Fruit fly (Drosophila melanogaster) whole organism, embryonic: ENCODE measurements around the gene CG14830.

ENCODE experiments used
- Antp ChIP-seq: fragments of 200-800 bp; sonication (Bioruptor generic); optimal IDR thresholded peaks from 3 replicates; lab custom pipeline; 2016; ENCODE audit warnings: missing biosample characterization, missing genetic modification characterization
- Awh ChIP-seq: fragments of 200-800 bp; sonication (Bioruptor generic); IDR thresholded peaks from 2 replicates; pipeline ENCODE4, ENCODE4 v1.3.6; 2022; ENCODE audit warnings: missing biosample characterization, missing genetic modification characterization
- CG10274 ChIP-seq: fragments of 200-800 bp; sonication (Bioruptor generic); optimal IDR thresholded peaks from 3 replicates; lab custom pipeline; 2017; ENCODE audit warnings: missing biosample characterization, mild to moderate bottlenecking, missing genetic modification characterization
- CG10462 ChIP-seq: fragments of 200-800 bp; sonication (Bioruptor generic); optimal IDR thresholded peaks from 2 replicates; lab custom pipeline; 2016; ENCODE audit warnings: missing biosample characterization, missing genetic modification characterization
- CG11398 ChIP-seq: fragments of 200-800 bp; sonication (Bioruptor generic); optimal IDR thresholded peaks from 2 replicates; lab custom pipeline; 2016; ENCODE audit warnings: missing biosample characterization, missing genetic modification characterization
- CG1233 ChIP-seq: fragments of 200-800 bp; sonication (Bioruptor generic); optimal IDR thresholded peaks from 4 replicates; lab custom pipeline; 2018; ENCODE audit warnings: missing biosample characterization, mild to moderate bottlenecking, missing genetic modification characterization
- CG14441 ChIP-seq: fragments of 200-800 bp; sonication (Bioruptor generic); IDR thresholded peaks from 2 replicates; pipeline ENCODE4 v1.3.6; 2022; ENCODE audit warnings: missing biosample characterization, missing genetic modification characterization
- CG14710 ChIP-seq: fragments of 200-800 bp; sonication (Bioruptor generic); optimal IDR thresholded peaks from 3 replicates; lab custom pipeline; 2019; ENCODE audit warnings: missing biosample characterization, mild to moderate bottlenecking, missing genetic modification characterization, moderate library complexity
- CG15269 ChIP-seq: fragments of 200-800 bp; sonication (Bioruptor generic); optimal IDR thresholded peaks from 2 replicates; lab custom pipeline; 2018; ENCODE audit warnings: missing biosample characterization, mild to moderate bottlenecking, missing genetic modification characterization, moderate library complexity
- CG15514 ChIP-seq: fragments of 200-800 bp; sonication (Bioruptor generic); optimal IDR thresholded peaks from 3 replicates; lab custom pipeline; 2017; ENCODE audit warnings: missing biosample characterization, missing genetic modification characterization, mild to moderate bottlenecking, moderate library complexity, missing genetic modification reagents
- CG18476 ChIP-seq: fragments of 200-800 bp; sonication (Bioruptor generic); optimal IDR thresholded peaks from 2 replicates; lab custom pipeline; 2016; ENCODE audit warnings: missing biosample characterization, mild to moderate bottlenecking, missing genetic modification characterization
- CG18599 ChIP-seq: fragments of 200-800 bp; sonication (Bioruptor generic); optimal IDR thresholded peaks from 3 replicates; lab custom pipeline; 2017; ENCODE audit warnings: missing biosample characterization, missing genetic modification characterization, mild to moderate bottlenecking, moderate library complexity, missing genetic modification reagents
- CG2116 ChIP-seq: fragments of 200-800 bp; sonication (Bioruptor generic); optimal IDR thresholded peaks from 3 replicates; lab custom pipeline; 2018; ENCODE audit warnings: missing biosample characterization, mild to moderate bottlenecking, missing genetic modification characterization
- CG3065 ChIP-seq: fragments of 200-800 bp; sonication (Bioruptor generic); optimal IDR thresholded peaks from 2 replicates; lab custom pipeline; 2016; ENCODE audit warnings: missing biosample characterization, missing genetic modification characterization
- CG31224 ChIP-seq: fragments of 200-800 bp; sonication (Bioruptor generic); IDR thresholded peaks from 2 replicates; pipeline ENCODE4 v1.3.6; 2022; ENCODE audit warnings: missing biosample characterization, missing genetic modification characterization
- CG3281 ChIP-seq: fragments of 200-800 bp; sonication (Bioruptor generic); optimal IDR thresholded peaks from 3 replicates; lab custom pipeline; 2017; ENCODE audit warnings: missing biosample characterization, mild to moderate bottlenecking, missing genetic modification characterization
- CG33213 ChIP-seq: fragments of 200-800 bp; sonication (Bioruptor generic); optimal IDR thresholded peaks from 3 replicates; lab custom pipeline; 2016; ENCODE audit warnings: missing biosample characterization, missing genetic modification characterization
- CG6175 ChIP-seq: fragments of 200-800 bp; sonication (Bioruptor generic); IDR thresholded peaks from 3 replicates; pipeline ENCODE4 v1.3.6; 2022; ENCODE audit warnings: missing biosample characterization, missing genetic modification characterization
- CG6791 ChIP-seq: fragments of 200-800 bp; sonication (Bioruptor generic); IDR thresholded peaks from 3 replicates; pipeline ENCODE4 v1.3.6; 2022; ENCODE audit warnings: missing biosample characterization, missing genetic modification characterization; ENCODE audit not compliant: partially characterized antibody
- CG8281 ChIP-seq: fragments of 200-800 bp; sonication (Bioruptor generic); optimal IDR thresholded peaks from 2 replicates; lab custom pipeline; 2018; ENCODE audit warnings: missing biosample characterization, mild to moderate bottlenecking, missing genetic modification characterization, moderate library complexity
- HmgD ChIP-seq: fragments of 200-800 bp; sonication (Bioruptor generic); optimal IDR thresholded peaks from 3 replicates; lab custom pipeline; 2016; ENCODE audit warnings: missing biosample characterization, missing genetic modification characterization
- HmgZ ChIP-seq: fragments of 200-800 bp; sonication (Bioruptor generic); optimal IDR thresholded peaks from 2 replicates; lab custom pipeline; 2018; ENCODE audit warnings: missing biosample characterization, mild to moderate bottlenecking, missing genetic modification characterization
- MESR4 ChIP-seq: fragments of 200-800 bp; sonication (Bioruptor generic); optimal IDR thresholded peaks from 2 replicates; lab custom pipeline; 2018; ENCODE audit warnings: missing biosample characterization, mild to moderate bottlenecking, missing genetic modification characterization, moderate library complexity
- Mrtf ChIP-seq: fragments of 200-800 bp; sonication (Bioruptor generic); IDR thresholded peaks from 3 replicates; pipeline ENCODE4 v1.3.6; 2022; ENCODE audit warnings: missing biosample characterization, missing genetic modification characterization
- NC2α ChIP-seq: fragments of 200-800 bp; sonication (Bioruptor generic); optimal IDR thresholded peaks from 2 replicates; lab custom pipeline; 2016; ENCODE audit warnings: missing biosample characterization, missing genetic modification characterization
- PHDP ChIP-seq: fragments of 200-800 bp; sonication (Bioruptor generic); optimal IDR thresholded peaks from 3 replicates; lab custom pipeline; 2018; ENCODE audit warnings: missing biosample characterization, mild to moderate bottlenecking, missing genetic modification characterization, moderate library complexity
- Side ChIP-seq: fragments of 200-800 bp; sonication (Bioruptor generic); optimal IDR thresholded peaks from 2 replicates; lab custom pipeline; 2016; ENCODE audit warnings: missing biosample characterization, missing genetic modification characterization
- Sox102F ChIP-seq: fragments of 200-800 bp; sonication (Bioruptor generic); optimal IDR thresholded peaks from 2 replicates; lab custom pipeline; 2018; ENCODE audit warnings: missing biosample characterization, mild to moderate bottlenecking, missing genetic modification characterization, moderate library complexity
- Stat92E ChIP-seq, 3 experiments: fragments of >200 bp in 2 of 3; fragments of 200-800 bp in 1 of 3; sonication (Bioruptor generic) in 1 of 3; optimal IDR thresholded peaks; 2 replicates each; lab custom pipeline; 2017 to 2019; ENCODE audit warnings: missing biosample characterization in 3 of 3, missing genetic modification characterization in 3 of 3, mild to moderate bottlenecking in 1 of 3, moderate library complexity in 1 of 3
- Usf ChIP-seq: fragments of 200-800 bp; sonication (Bioruptor generic); optimal IDR thresholded peaks from 2 replicates; lab custom pipeline; 2017; ENCODE audit warnings: missing genotype, missing biosample characterization, missing genetic modification characterization
- ase ChIP-seq: fragments of 200-800 bp; sonication (Bioruptor generic); IDR thresholded peaks from 3 replicates; pipeline ENCODE4 v1.3.6; 2022; ENCODE audit warnings: missing biosample characterization, missing genetic modification characterization
- croc ChIP-seq: fragments of 200-800 bp; sonication (Bioruptor generic); conservative IDR thresholded peaks from 3 replicates; pipeline ENCODE4 v1.3.6; 2022; ENCODE audit warnings: missing biosample characterization, missing genetic modification characterization
- danr ChIP-seq: fragments of 200-800 bp; sonication (Bioruptor generic); IDR thresholded peaks from 2 replicates; pipeline ENCODE4 v1.3.6; 2022; ENCODE audit warnings: missing biosample characterization, missing genetic modification characterization
- fd3F ChIP-seq: fragments of 200-800 bp; sonication (Bioruptor generic); optimal IDR thresholded peaks from 2 replicates; lab custom pipeline; 2018; ENCODE audit warnings: missing biosample characterization, mild to moderate bottlenecking, missing genetic modification characterization, moderate library complexity
- fd96Cb ChIP-seq: fragments of 200-800 bp; sonication (Bioruptor generic); optimal IDR thresholded peaks from 2 replicates; lab custom pipeline; 2018; ENCODE audit warnings: missing biosample characterization, mild to moderate bottlenecking, missing genetic modification characterization, moderate library complexity
- gcm2 ChIP-seq: fragments of 200-800 bp; sonication (Bioruptor generic); optimal IDR thresholded peaks from 2 replicates; lab custom pipeline; 2016; ENCODE audit warnings: missing biosample characterization, missing genetic modification characterization
- grau ChIP-seq: fragments of 200-800 bp; optimal IDR thresholded peaks from 3 replicates; lab custom pipeline; 2019; ENCODE audit warnings: missing biosample characterization, mild to moderate bottlenecking, missing genetic modification characterization, moderate library complexity
- ham ChIP-seq: fragments of 200-800 bp; sonication (Bioruptor generic); IDR thresholded peaks from 2 replicates; pipeline ENCODE4 v1.3.6; 2022; ENCODE audit warnings: missing biosample characterization, missing genetic modification characterization
- inv ChIP-seq: fragments of 200-800 bp; sonication (Bioruptor generic); IDR thresholded peaks from 2 replicates; pipeline ENCODE4 v1.3.6; 2022; ENCODE audit warnings: missing biosample characterization, missing genetic modification characterization; ENCODE audit not compliant: partially characterized antibody
- lov ChIP-seq, 2 experiments: fragments of 200-800 bp in 1 of 2; fragments of >200 bp in 1 of 2; sonication (Bioruptor generic) in 1 of 2; IDR thresholded peaks in 1 of 2; optimal IDR thresholded peaks in 1 of 2; 2 replicates in 1 of 2; 3 replicates in 1 of 2; pipeline versions ENCODE4 v1.3.6 to Lab custom; 2017 to 2022; ENCODE audit warnings: missing biosample characterization in 1 of 2, missing genetic modification characterization in 1 of 2
- nmo ChIP-seq: fragments of 200-800 bp; sonication (Bioruptor generic); optimal IDR thresholded peaks from 2 replicates; lab custom pipeline; 2018; ENCODE audit warnings: missing biosample characterization, mild to moderate bottlenecking, missing genetic modification characterization, moderate library complexity
- onecut ChIP-seq: fragments of 200-800 bp; sonication (Bioruptor generic); IDR thresholded peaks from 2 replicates; pipeline ENCODE4 v1.3.6; 2022; ENCODE audit warnings: missing biosample characterization, missing genetic modification characterization
- otp ChIP-seq: fragments of 200-800 bp; sonication (Bioruptor generic); IDR thresholded peaks from 3 replicates; pipeline ENCODE4, ENCODE4 v1.3.6; 2022; ENCODE audit warnings: missing biosample characterization, missing genetic modification characterization
- p53 ChIP-seq: fragments of 200-800 bp; sonication (Bioruptor generic); optimal IDR thresholded peaks from 2 replicates; lab custom pipeline; 2016; ENCODE audit warnings: missing biosample characterization, missing genetic modification characterization
- row ChIP-seq: fragments of 200-800 bp; sonication (Bioruptor generic); IDR thresholded peaks from 3 replicates; pipeline ENCODE4 v1.3.6; 2022; ENCODE audit warnings: missing biosample characterization, missing genetic modification characterization
- salm ChIP-seq: fragments of 200-800 bp; sonication (Bioruptor generic); optimal IDR thresholded peaks from 2 replicates; lab custom pipeline; 2018; ENCODE audit warnings: missing biosample characterization, mild to moderate bottlenecking, missing genetic modification characterization
- slou ChIP-seq: fragments of 200-800 bp; sonication (Bioruptor generic); optimal IDR thresholded peaks from 3 replicates; lab custom pipeline; 2016; ENCODE audit warnings: missing biosample characterization, missing genetic modification characterization
- so ChIP-seq: fragments of 200-800 bp; sonication (Bioruptor generic); IDR thresholded peaks from 3 replicates; pipeline ENCODE4 v1.3.6; 2022; ENCODE audit warnings: missing biosample characterization, missing genetic modification characterization
- trem ChIP-seq: fragments of 200-800 bp; optimal IDR thresholded peaks from 3 replicates; lab custom pipeline; 2019; ENCODE audit warnings: missing biosample characterization, mild to moderate bottlenecking, missing genetic modification characterization, moderate library complexity
- zf30C ChIP-seq: fragments of 200-800 bp; sonication (Bioruptor generic); optimal IDR thresholded peaks from 3 replicates; lab custom pipeline; 2018; ENCODE audit warnings: missing biosample characterization, mild to moderate bottlenecking, missing genetic modification characterization

Gene CG14830

DNA sequence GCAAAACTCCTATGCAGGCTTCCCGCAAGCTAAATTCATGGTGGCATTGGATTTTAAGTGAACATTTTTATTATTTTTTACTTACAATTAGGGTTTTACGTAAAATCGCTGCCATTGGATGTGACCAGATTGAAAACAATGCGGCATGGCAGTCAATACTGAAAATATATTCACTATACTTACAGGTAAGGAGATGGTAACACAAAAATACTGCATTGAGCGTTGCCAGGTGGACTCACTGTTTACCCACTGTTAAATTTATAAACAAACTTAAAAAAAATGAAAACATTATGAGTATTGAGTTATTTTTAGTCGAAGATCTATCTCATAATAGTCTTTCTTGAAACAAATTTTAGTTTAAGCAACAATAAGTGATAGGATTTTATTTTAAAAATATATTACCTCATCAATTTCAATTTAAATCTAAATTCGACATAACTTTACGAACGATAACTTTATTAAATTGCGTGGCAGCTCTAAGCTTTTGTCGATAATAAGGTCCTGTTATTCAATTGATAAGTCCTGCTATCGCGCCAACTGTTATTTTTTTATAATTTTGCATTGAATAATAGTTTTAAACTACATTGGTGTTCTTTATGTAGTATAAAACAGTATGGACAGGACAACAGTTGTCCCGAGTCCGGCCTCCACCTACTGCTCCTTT, 19.8 kb downstream of the CG14830 start, which contains the start of the genes mRpL50 and mei-P22 (continued):
- TF ChIP-seq CG10274 (GFP tag; lab: Kevin White, UChicago) (no peak), Awh (no peak), Usf (GFP tag; lab: Kevin White, UChicago) (no peak), slou (GFP tag; lab: Kevin White, UChicago) (no peak), nmo (GFP tag; lab: Kevin White, UChicago) (peak; percentile 35), inv (GFP tag; lab: Robert Waterston, UW) (no peak), ase (GFP tag; lab: Robert Waterston, UW) (no peak), CG14441 (GFP tag; lab: Robert Waterston, UW) (no peak), PHDP (tag; lab: Kevin White, UChicago) (peak; percentile 13), zf30C (GFP tag; lab: Kevin White, UChicago) (no peak), CG15514 (GFP tag; lab: Kevin White, UChicago) (peak; percentile 50), croc (GFP tag; lab: Robert Waterston, UW) (no peak), fd3F (GFP tag; lab: Kevin White, UChicago) (no peak), p53 (GFP tag; lab: Kevin White, UChicago) (no peak), CG6175 (GFP tag; lab: Robert Waterston, UW) (no peak), CG31224 (GFP tag; lab: Robert Waterston, UW) (no peak), CG6791 (GFP tag; lab: Robert Waterston, UW) (0 out of 3 replicates have a peak, but pooled peaks have one; percentile 38), so (GFP tag; lab: Robert Waterston, UW) (no peak), Stat92E (GFP tag; optimal IDR thresholded peaks at IDR 0.05; lab: Kevin White, UChicago) (no peak), ham (GFP tag; lab: Robert Waterston, UW) (no peak), fd96Cb (tag; lab: Kevin White, UChicago) (no peak), CG2116 (GFP tag; lab: Kevin White, UChicago) (no peak), otp (GFP tag; lab: Robert Waterston, UW) (no peak), CG3065 (GFP tag; lab: Kevin White, UChicago) (no peak), trem (tag; lab: Kevin White, UChicago) (peak; percentile 40), CG14710 (tag; lab: Kevin White, UChicago) (peak; percentile 49), MESR4 (peak; percentile 61), CG8281 (tag; lab: Kevin White, UChicago) (no peak), lov (optimal IDR thresholded peaks at IDR 0.05; lab: Kevin White, UChicago) (no peak), lov (GFP tag; IDR thresholded peaks at IDR 0.05; lab: Robert Waterston, UW) (no peak), Side (GFP tag; lab: Kevin White, UChicago) (no peak), CG18599 (no peak), grau (tag; lab: Kevin White, UChicago) (peak; percentile 37), Mrtf (GFP tag; lab: Robert Waterston, UW) (no peak), NC2α (GFP tag; lab: Kevin White, UChicago) (no peak), CG33213 (GFP tag; lab: Kevin White, UChicago) (peak; percentile 14), CG15269 (tag; lab: Kevin White, UChicago) (no peak), CG11398 (no peak), HmgD (no peak), salm (tag; lab: Kevin White, UChicago) (no peak), CG3281 (GFP tag; lab: Kevin White, UChicago) (no peak), danr (GFP tag; lab: Robert Waterston, UW) (no peak), CG18476 (GFP tag; lab: Kevin White, UChicago) (peak; percentile 30), gcm2 (GFP tag; lab: Kevin White, UChicago) (no peak), Sox102F (GFP tag; lab: Kevin White, UChicago) (peak; percentile 31), Antp (GFP tag; lab: Kevin White, UChicago) (peak; percentile 13), CG1233 (GFP tag; lab: Kevin White, UChicago) (no peak), CG10462 (no peak), HmgZ (tag; lab: Kevin White, UChicago) (peak; percentile 51), row (peak; percentile 68), onecut (GFP tag; lab: Robert Waterston, UW) (no peak)
